Fruit fly (Drosophila melanogaster) whole organism, adult: ENCODE measurements around the gene Alp11.

Experiments used
- CG33017 ChIP-seq: fragments of 200-800 bp; sonication (Bioruptor generic); optimal IDR thresholded peaks from 2 replicates; lab custom pipeline; 2018; ENCODE audit warnings: missing biosample characterization, mild to moderate bottlenecking, missing genetic modification characterization, moderate library complexity
- CG7101 ChIP-seq: fragments of 200-800 bp; sonication (Bioruptor generic); optimal IDR thresholded peaks from 2 replicates; lab custom pipeline; 2018; ENCODE audit warnings: missing biosample characterization, mild to moderate bottlenecking, missing genetic modification characterization, moderate library complexity
- Clk ChIP-seq: fragments of 200-800 bp; sonication (Bioruptor generic); optimal IDR thresholded peaks from 2 replicates; lab custom pipeline; 2017; ENCODE audit warnings: missing biosample characterization, missing genetic modification characterization
- kay ChIP-seq: fragments of 200-800 bp; sonication (Bioruptor generic); peaks from one replicate; lab custom pipeline; 2016; ENCODE audit warnings: missing biosample characterization, missing genetic modification characterization, borderline replicate concordance
- tj ChIP-seq: fragments of 200-800 bp; sonication (Bioruptor generic); optimal IDR thresholded peaks from 3 replicates; lab custom pipeline; 2017; ENCODE audit warnings: missing biosample characterization, mild to moderate bottlenecking, missing genetic modification characterization, moderate library complexity

DNA sequence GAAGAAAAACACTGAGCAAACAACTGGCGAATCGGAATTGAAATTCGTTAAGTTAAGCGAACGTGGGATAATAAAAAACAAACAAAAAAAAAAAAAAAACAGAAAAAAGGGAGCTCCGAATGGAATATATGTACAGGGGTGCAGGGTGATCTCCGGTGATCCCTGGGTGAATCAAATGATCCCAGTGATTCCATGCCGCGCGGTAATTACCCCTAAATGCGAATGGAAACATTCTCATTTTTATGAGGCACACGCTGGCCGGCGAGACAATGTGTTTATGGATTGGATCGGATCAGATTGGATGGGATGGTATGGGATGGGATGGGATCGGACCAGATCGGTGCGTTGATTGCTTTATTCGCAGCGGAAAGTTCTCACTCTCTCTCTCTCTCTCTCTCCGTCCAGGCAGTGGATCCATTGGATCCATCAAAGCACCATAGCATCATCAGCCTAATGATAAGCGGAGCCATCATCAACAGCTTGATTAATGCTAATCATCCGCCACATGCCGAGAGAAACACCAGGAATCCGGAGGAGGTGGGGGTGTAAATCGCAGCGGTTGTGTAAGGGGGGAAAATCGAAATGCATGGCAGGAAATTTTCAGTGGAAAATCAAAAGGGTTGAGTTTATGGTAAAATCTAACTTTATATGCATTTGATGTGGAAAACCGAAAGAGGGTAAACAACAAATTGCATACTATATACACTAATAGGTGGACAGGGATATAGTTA is 41.9 kb upstream of the Alp11 start:
- TF ChIP-seq CG7101 (no peak), kay (GFP tag; lab: Kevin White, UChicago) (no peak), CG33017 (no peak), tj (GFP tag; lab: Kevin White, UChicago) (no peak), Clk (GFP tag; lab: Kevin White, UChicago) (no peak)
